Worm (Caenorhabditis elegans) whole organism, L3 larva: ENCODE measurements around the gene mre-11.

Source experiments
- egl-27 ChIP-seq: sonication (generic microtip); optimal IDR thresholded peaks from 4 replicates; lab custom pipeline; 2017; ENCODE audit warnings: missing biosample characterization, missing genetic modification reagents, missing genetic modification characterization
- tbx-2 ChIP-seq: sonication (generic microtip); optimal IDR thresholded peaks from 2 replicates; lab custom pipeline; 2016; ENCODE audit warnings: mild to moderate bottlenecking, missing genetic modification characterization, missing compliant biosample characterization

DNA sequence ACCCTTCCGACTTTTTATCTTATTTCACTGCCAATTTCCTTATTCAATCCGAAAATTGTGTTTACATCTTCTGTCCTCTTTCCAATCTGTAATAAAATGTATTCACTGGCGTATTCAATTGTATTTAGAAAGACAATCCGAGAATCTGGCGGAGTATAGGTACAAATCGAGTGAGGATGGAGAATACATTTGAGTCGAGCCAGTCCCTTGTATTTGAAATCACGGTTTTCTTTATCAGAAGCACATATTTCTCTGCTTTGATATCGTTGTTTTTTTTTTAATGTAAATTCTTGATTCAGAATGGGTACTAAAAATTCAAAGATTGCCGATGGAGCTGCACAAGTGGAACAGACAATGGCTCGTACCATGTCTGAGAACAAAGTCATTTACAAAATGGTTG is 27.4 kb upstream of the mre-11 start, which contains the start of gene ocr-1:
- TF ChIP-seq egl-27, result no peak
- TF ChIP-seq tbx-2 (tag; lab: Kevin White, UChicago), result no peak
